Worm (Caenorhabditis elegans) whole organism, L1 larva: Measurements from ENCODE around the gene F01E11.3.
A peak's percentile ranks its signal among the peaks of the same experiment; 100 is the strongest.

Experiments used
- C04F5.9 ChIP-seq: sonication (generic microtip); optimal IDR thresholded peaks from 2 replicates; lab custom pipeline; 2016; ENCODE audit warnings: missing genetic modification characterization, missing compliant biosample characterization
- C16A3.4 ChIP-seq: fragments of 150-350 bp; optimal IDR thresholded peaks from 2 replicates; lab custom pipeline; 2014; ENCODE audit warnings: missing biosample characterization, missing genetic modification characterization
- F16B12.6 ChIP-seq: fragments of 150-350 bp; optimal IDR thresholded peaks from 2 replicates; lab custom pipeline; 2014; ENCODE audit warnings: missing biosample characterization, missing genetic modification characterization
- Y116A8C.19 ChIP-seq: sonication (generic microtip); optimal IDR thresholded peaks from 2 replicates; lab custom pipeline; 2016; ENCODE audit warnings: missing compliant biosample characterization, missing genetic modification characterization, borderline replicate concordance
- aha-1 ChIP-seq: fragments of 150-350 bp; optimal IDR thresholded peaks from 2 replicates; lab custom pipeline; 2014; ENCODE audit warnings: missing biosample characterization, missing genetic modification characterization
- alr-1 ChIP-seq: fragments of 200-800 bp; sonication (Bioruptor generic); optimal IDR thresholded peaks from 2 replicates; lab custom pipeline; 2018; ENCODE audit warnings: borderline replicate concordance, mild to moderate bottlenecking, missing genetic modification characterization, missing compliant biosample characterization
- aly-2 ChIP-seq: fragments of 150-350 bp; optimal IDR thresholded peaks from 2 replicates; lab custom pipeline; 2014; ENCODE audit warnings: missing biosample characterization, missing genetic modification characterization
- blmp-1 ChIP-seq: fragments of 150-350 bp; optimal IDR thresholded peaks from 2 replicates; lab custom pipeline; 2014; ENCODE audit warnings: missing biosample characterization, missing genetic modification characterization
- ceh-63 ChIP-seq: fragments of 200-800 bp; sonication (Bioruptor generic); optimal IDR thresholded peaks from 2 replicates; lab custom pipeline; 2018; ENCODE audit warnings: mild to moderate bottlenecking, missing genetic modification characterization, missing compliant biosample characterization
- ceh-90 ChIP-seq: sonication (generic microtip); optimal IDR thresholded peaks from 2 replicates; lab custom pipeline; 2016; ENCODE audit warnings: missing genetic modification characterization, missing compliant biosample characterization
- dsc-1 ChIP-seq: sonication (generic microtip); optimal IDR thresholded peaks from 2 replicates; lab custom pipeline; 2016; ENCODE audit warnings: mild to moderate bottlenecking, missing genetic modification characterization, missing compliant biosample characterization
- efl-1 ChIP-seq, 4 experiments: fragments of 150-350 bp; optimal IDR thresholded peaks in 3 of 4; peaks in 1 of 4; 1 replicate in 1 of 4; 2 replicates in 3 of 4; lab custom pipeline; 2014; ENCODE audit warnings: missing biosample characterization in 2 of 4, missing genetic modification characterization in 2 of 4, missing genetic modification reagents in 2 of 4
- elt-3 ChIP-seq, 6 experiments: fragments of 150-350 bp in 1 of 6; sonication (generic microtip); optimal IDR thresholded peaks; 2 replicates each; lab custom pipeline; 2017 to 2018; ENCODE audit warnings: missing biosample characterization in 6 of 6, missing genetic modification characterization in 6 of 6, inconsistent platforms in 1 of 6
- fkh-10 ChIP-seq: sonication (generic microtip); optimal IDR thresholded peaks from 2 replicates; lab custom pipeline; 2017; ENCODE audit warnings: missing biosample characterization, missing genetic modification reagents, missing genetic modification characterization
- fkh-8 ChIP-seq: sonication (generic microtip); optimal IDR thresholded peaks from 2 replicates; lab custom pipeline; 2016; ENCODE audit warnings: mild to moderate bottlenecking, missing genetic modification characterization, missing compliant biosample characterization
- grh-1 ChIP-seq: fragments of 200-800 bp; sonication (Bioruptor generic); IDR thresholded peaks from 2 replicates; pipeline ENCODE4 v1.3.6; 2022; ENCODE audit warnings: missing genetic modification reagents, missing genetic modification characterization, missing compliant biosample characterization
- hlh-17 ChIP-seq: fragments of 200-800 bp; sonication (Bioruptor generic); optimal IDR thresholded peaks from 2 replicates; lab custom pipeline; 2018; ENCODE audit warnings: missing genetic modification characterization, mild to moderate bottlenecking, missing compliant biosample characterization, moderate library complexity, borderline replicate concordance
- hlh-4 ChIP-seq: sonication (generic microtip); optimal IDR thresholded peaks from 2 replicates; lab custom pipeline; 2016; ENCODE audit warnings: mild to moderate bottlenecking, missing genetic modification characterization, missing compliant biosample characterization
- irx-1 ChIP-seq: sonication (generic microtip); optimal IDR thresholded peaks from 2 replicates; lab custom pipeline; 2016; ENCODE audit warnings: missing genetic modification characterization, missing compliant biosample characterization
- lin-13 ChIP-seq: fragments of 150-350 bp; optimal IDR thresholded peaks from 2 replicates; lab custom pipeline; 2014; ENCODE audit warnings: missing biosample characterization, missing genetic modification reagents, missing genetic modification characterization
- lin-14 ChIP-seq: fragments of 200-800 bp; sonication (Bioruptor generic); optimal IDR thresholded peaks from 2 replicates; lab custom pipeline; 2018; ENCODE audit warnings: mild to moderate bottlenecking, missing genetic modification characterization, moderate library complexity, missing compliant biosample characterization
- lin-35 ChIP-seq, 2 experiments: fragments of 150-350 bp; optimal IDR thresholded peaks; 2 replicates each; lab custom pipeline; 2014; ENCODE audit warnings: missing biosample characterization in 2 of 2, missing genetic modification characterization in 2 of 2, missing genetic modification reagents in 2 of 2
- lin-39 ChIP-seq: fragments of 150-350 bp; optimal IDR thresholded peaks from 2 replicates; lab custom pipeline; 2014; ENCODE audit warnings: missing biosample characterization, missing genetic modification reagents, missing genetic modification characterization
- lsy-2 ChIP-seq, 2 experiments: fragments of 150-350 bp; optimal IDR thresholded peaks; 2 replicates each; lab custom pipeline; 2014; ENCODE audit warnings: missing biosample characterization in 2 of 2, missing genetic modification characterization in 2 of 2
- mab-9 ChIP-seq: fragments of 200-800 bp; sonication (Bioruptor generic); IDR thresholded peaks from 2 replicates; pipeline ENCODE4 v1.3.6; 2022; ENCODE audit warnings: missing genetic modification reagents, missing genetic modification characterization, missing compliant biosample characterization
- mef-2 ChIP-seq: fragments of 150-350 bp; optimal IDR thresholded peaks from 2 replicates; lab custom pipeline; 2014; ENCODE audit warnings: missing biosample characterization, missing genetic modification characterization
- mep-1 ChIP-seq: fragments of 150-350 bp; optimal IDR thresholded peaks from 2 replicates; lab custom pipeline; 2014; ENCODE audit warnings: missing biosample characterization, missing genetic modification characterization
- nhr-20 ChIP-seq: sonication (generic microtip); optimal IDR thresholded peaks from 2 replicates; lab custom pipeline; 2016; ENCODE audit warnings: mild to moderate bottlenecking, missing genetic modification characterization, missing compliant biosample characterization
- nhr-237 ChIP-seq: fragments of 150-350 bp; optimal IDR thresholded peaks from 2 replicates; lab custom pipeline; 2014; ENCODE audit warnings: missing biosample characterization, missing genetic modification characterization
- nhr-47 ChIP-seq: sonication (generic microtip); optimal IDR thresholded peaks from 2 replicates; lab custom pipeline; 2016; ENCODE audit warnings: mild to moderate bottlenecking, missing genetic modification characterization, moderate library complexity, missing compliant biosample characterization
- nhr-76 ChIP-seq: sonication (generic microtip); optimal IDR thresholded peaks from 2 replicates; lab custom pipeline; 2017; ENCODE audit warnings: missing biosample characterization, missing genetic modification characterization
- nhr-77 ChIP-seq: fragments of 150-350 bp; optimal IDR thresholded peaks from 2 replicates; lab custom pipeline; 2014; ENCODE audit warnings: missing biosample characterization, missing genetic modification characterization
- nhr-84 ChIP-seq: sonication (generic microtip); optimal IDR thresholded peaks from 2 replicates; lab custom pipeline; 2017; ENCODE audit warnings: missing biosample characterization, missing genetic modification characterization
- nhr-85 ChIP-seq: sonication (generic microtip); peaks from one replicate; lab custom pipeline; 2016; ENCODE audit warnings: missing genetic modification characterization, inconsistent platforms, missing compliant biosample characterization
- rnt-1 ChIP-seq: sonication (generic microtip); optimal IDR thresholded peaks from 2 replicates; lab custom pipeline; 2016; ENCODE audit warnings: mild to moderate bottlenecking, missing genetic modification characterization, moderate library complexity, missing compliant biosample characterization
- snpc-4 ChIP-seq: fragments of 150-350 bp; optimal IDR thresholded peaks from 2 replicates; lab custom pipeline; 2014; ENCODE audit warnings: missing biosample characterization, missing genetic modification characterization
- sptf-1 ChIP-seq: fragments of 150-350 bp; optimal IDR thresholded peaks from 2 replicates; lab custom pipeline; 2014; ENCODE audit warnings: missing biosample characterization, missing genetic modification characterization
- swsn-7 ChIP-seq: sonication (generic microtip); optimal IDR thresholded peaks from 2 replicates; lab custom pipeline; 2016; ENCODE audit warnings: missing genetic modification characterization, missing compliant biosample characterization
- unc-30 ChIP-seq: sonication (generic microtip); optimal IDR thresholded peaks from 2 replicates; lab custom pipeline; 2017; ENCODE audit warnings: missing biosample characterization, missing genetic modification characterization
- unc-62 ChIP-seq: fragments of 150-350 bp; optimal IDR thresholded peaks from 2 replicates; lab custom pipeline; 2014; ENCODE audit warnings: missing biosample characterization, missing genetic modification reagents, missing genetic modification characterization
- unc-86 ChIP-seq: sonication (generic microtip); optimal IDR thresholded peaks from 2 replicates; lab custom pipeline; 2016; ENCODE audit warnings: missing genetic modification characterization, missing compliant biosample characterization
- vab-15 ChIP-seq: sonication (generic microtip); optimal IDR thresholded peaks from 2 replicates; lab custom pipeline; 2017; ENCODE audit warnings: missing genotype, mild to moderate bottlenecking, missing genetic modification characterization, missing compliant biosample characterization
- zag-1 ChIP-seq: fragments of 150-350 bp; optimal IDR thresholded peaks from 2 replicates; lab custom pipeline; 2014; ENCODE audit warnings: missing biosample characterization, missing genetic modification characterization

Gene F01E11.3

DNA sequence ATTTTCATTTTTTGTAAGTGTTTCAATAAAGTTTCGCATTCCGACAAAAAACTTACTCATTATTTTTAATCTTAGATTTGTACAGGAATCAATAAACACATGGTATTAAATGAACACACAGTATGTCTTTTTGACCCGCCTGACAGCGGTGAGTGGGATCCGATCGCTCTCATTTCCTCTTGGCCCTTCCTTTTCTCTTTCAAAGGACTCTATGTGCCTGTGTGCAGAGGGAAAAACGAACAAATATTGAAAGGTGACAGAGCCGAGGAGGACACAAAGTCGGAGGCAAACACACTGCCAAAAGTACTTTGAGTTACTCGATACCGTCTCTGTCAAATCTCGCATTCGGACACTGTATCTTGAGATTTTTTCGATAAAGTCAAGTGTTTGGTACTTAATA, 29.3 kb downstream of the F01E11.3 start, which contains the start of the genes F01E11.20 and tsp-16:
Gene F01E11.20, minus strand, starts transcription at position 101 of the 400 bp plus-strand sequence.
Gene tsp-16, minus strand, starts transcription at position 173 of the 400 bp plus-strand sequence.
- TF ChIP-seq C16A3.4 (tag; lab: Kevin White, UChicago), result no peak
- TF ChIP-seq lin-35 (GFP tag; optimal IDR thresholded peaks at IDR 0.05; lab: Kevin White, UChicago), result no peak
- no peak for TF ChIP-seq ceh-90
- no peak for TF ChIP-seq lin-14 (GFP tag; lab: Kevin White, UChicago)
- TF ChIP-seq fkh-8 (tag; lab: Kevin White, UChicago), result no peak
- no peak for TF ChIP-seq grh-1 (GFP tag; lab: Robert Waterston, UW)
- TF ChIP-seq unc-62 (GFP tag; lab: Kevin White, UChicago), result no peak
- TF ChIP-seq dsc-1 (tag; lab: Kevin White, UChicago), result no peak
- TF ChIP-seq nhr-77 (tag; lab: Kevin White, UChicago), result peak; percentile 6

DNA sequence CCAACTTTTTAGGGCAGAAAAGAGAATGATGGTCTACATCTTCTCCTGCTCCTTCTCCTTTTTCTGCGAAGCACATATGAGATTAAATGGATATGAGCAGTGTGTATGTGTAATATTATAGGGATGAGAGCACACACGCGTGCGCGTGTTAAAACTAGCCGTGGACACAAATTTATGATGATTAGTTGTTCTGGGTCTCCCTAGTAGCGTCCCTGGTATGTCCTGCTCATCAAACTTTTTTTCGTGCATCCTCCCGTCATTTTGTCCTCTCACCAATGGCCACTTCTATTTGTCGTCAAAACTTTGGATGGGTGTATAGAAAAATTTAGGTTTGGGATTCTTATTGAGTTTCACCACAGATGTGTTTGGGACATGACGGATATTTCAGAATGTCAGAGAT, 34.8 kb downstream of the F01E11.3 start:
- TF ChIP-seq irx-1 (no peak), ceh-63 (peak; percentile 73), vab-15 (tag; lab: Kevin White, UChicago) (no peak), C16A3.4 (tag; lab: Kevin White, UChicago) (no peak), elt-3 (tag; optimal IDR thresholded peaks at IDR 0.05; lab: Kevin White, UChicago) (no peak), lin-13 (GFP tag; lab: Kevin White, UChicago) (no peak), efl-1 (optimal IDR thresholded peaks at IDR 0.05; lab: Kevin White, UChicago) (no peak), efl-1 (GFP tag; optimal IDR thresholded peaks at IDR 0.05 in 1 of 2; lab: Kevin White, UChicago) (no peak), mef-2 (tag; lab: Kevin White, UChicago) (no peak), snpc-4 (no peak), Y116A8C.19 (tag; lab: Kevin White, UChicago) (no peak), C04F5.9 (tag; lab: Kevin White, UChicago) (no peak), nhr-85 (no peak), lin-39 (tag; lab: Kevin White, UChicago) (no peak), mab-9 (GFP tag; lab: Robert Waterston, UW) (no peak), unc-30 (tag; lab: Kevin White, UChicago) (no peak), nhr-47 (peak; percentile 15), unc-62 (GFP tag; lab: Kevin White, UChicago) (no peak), aha-1 (no peak), nhr-76 (tag; lab: Kevin White, UChicago) (no peak), ceh-90 (no peak), lsy-2 (tag; optimal IDR thresholded peaks at IDR 0.05; lab: Kevin White, UChicago) (no peak), nhr-20 (tag; lab: Kevin White, UChicago) (no peak), nhr-237 (tag; lab: Kevin White, UChicago) (no peak), zag-1 (no peak), F16B12.6 (tag; lab: Kevin White, UChicago) (no peak), dsc-1 (tag; lab: Kevin White, UChicago) (peak; percentile 79)

ce11 chrX:7005475-7005874, 38.3 kb downstream of the F01E11.3 start, which contains the start of gene tyra-2:
TSS of gene tyra-2 (minus strand) at chrX:7005575.
- TF ChIP-seq Y116A8C.19 (tag; lab: Kevin White, UChicago) (no peak), hlh-4 (tag; lab: Kevin White, UChicago) (no peak), unc-62 (GFP tag; lab: Kevin White, UChicago) (no peak), alr-1 (tag; lab: Kevin White, UChicago) (no peak), nhr-237 (tag; lab: Kevin White, UChicago) (no peak), aly-2 (tag; lab: Kevin White, UChicago) (no peak), swsn-7 (tag; lab: Kevin White, UChicago) (no peak), mep-1 (tag; lab: Kevin White, UChicago) (no peak), nhr-84 (tag; lab: Kevin White, UChicago) (no peak)
- TF ChIP-seq, all 84 proteins: peak for 0

DNA sequence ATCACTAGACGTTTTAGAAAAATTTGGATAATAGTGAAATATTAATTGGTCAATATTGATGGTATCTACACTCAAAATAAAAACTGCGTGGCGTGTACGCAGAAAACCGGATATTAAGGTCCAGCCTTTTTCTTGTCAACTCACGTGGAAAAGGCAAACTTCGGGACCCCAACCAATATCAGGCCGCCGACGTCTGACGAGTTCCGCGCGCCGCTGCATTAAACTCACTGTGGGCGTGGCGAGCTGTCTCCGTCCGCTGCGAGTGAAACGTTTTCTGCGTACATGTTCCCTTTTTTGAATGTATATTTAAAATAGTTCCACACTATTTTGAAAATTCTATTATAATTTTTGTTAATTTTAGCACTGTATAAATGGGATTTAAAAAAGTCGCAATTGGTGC, 38.8 kb downstream of the F01E11.3 start:
- TF ChIP-seq snpc-4 (peak; percentile 44), sptf-1 (tag; lab: Kevin White, UChicago) (no peak), hlh-4 (tag; lab: Kevin White, UChicago) (no peak), unc-86 (tag; lab: Kevin White, UChicago) (no peak), fkh-10 (GFP tag; lab: Kevin White, UChicago) (no peak), hlh-17 (GFP tag; lab: Kevin White, UChicago) (no peak), blmp-1 (tag; lab: Kevin White, UChicago) (no peak), rnt-1 (peak; percentile 16)
- TF ChIP-seq, all 84 proteins: peak for 2
